Worm (Caenorhabditis elegans) whole organism, early embryonic: ENCODE results near the gene srbc-66.

Experiments
- B0310.2 ChIP-seq: sonication (generic microtip); optimal IDR thresholded peaks from 2 replicates; lab custom pipeline; 2016; ENCODE audit warnings: mild to moderate bottlenecking, missing genetic modification characterization, missing compliant biosample characterization
- F13C5.2 ChIP-seq: sonication (generic microtip); optimal IDR thresholded peaks from 2 replicates; lab custom pipeline; 2017; ENCODE audit warnings: mild to moderate bottlenecking, missing genetic modification characterization, inconsistent platforms, missing compliant biosample characterization
- aly-1 ChIP-seq: sonication (generic microtip); optimal IDR thresholded peaks from 2 replicates; lab custom pipeline; 2016; ENCODE audit warnings: missing genetic modification characterization, missing compliant biosample characterization
- ama-1 ChIP-seq: fragments of 150-350 bp; optimal IDR thresholded peaks from 2 replicates; lab custom pipeline; 2014
- ceh-13 ChIP-seq: fragments of 200-800 bp; sonication (Bioruptor generic); optimal IDR thresholded peaks from 2 replicates; lab custom pipeline; 2018; ENCODE audit warnings: mild to moderate bottlenecking, missing genetic modification characterization, missing compliant biosample characterization
- ceh-36 ChIP-seq: sonication (generic microtip); optimal IDR thresholded peaks from 2 replicates; lab custom pipeline; 2016; ENCODE audit warnings: missing genetic modification characterization, inconsistent platforms, missing compliant biosample characterization
- ets-7 ChIP-seq: sonication (generic microtip); optimal IDR thresholded peaks from 2 replicates; lab custom pipeline; 2016; ENCODE audit warnings: missing genotype, missing genetic modification characterization, missing compliant biosample characterization
- flt-1 ChIP-seq: fragments of 200-800 bp; sonication (Bioruptor generic); IDR thresholded peaks from 2 replicates; pipeline ENCODE4 v1.3.6; 2022; ENCODE audit warnings: missing genetic modification characterization, missing compliant biosample characterization
- hmbx-1 ChIP-seq: sonication (generic microtip); optimal IDR thresholded peaks from 2 replicates; lab custom pipeline; 2016; ENCODE audit warnings: mild to moderate bottlenecking, missing genetic modification characterization, missing compliant biosample characterization
- hmg-4 ChIP-seq: fragments of 200-800 bp; sonication (Bioruptor generic); optimal IDR thresholded peaks from 2 replicates; lab custom pipeline; 2018; ENCODE audit warnings: mild to moderate bottlenecking, missing genetic modification characterization, missing compliant biosample characterization
- hnd-1 ChIP-seq: sonication (generic microtip); optimal IDR thresholded peaks from 2 replicates; lab custom pipeline; 2016; ENCODE audit warnings: missing genetic modification characterization, missing compliant biosample characterization
- pes-1 ChIP-seq: fragments of 200-800 bp; sonication (Bioruptor generic); IDR thresholded peaks from 2 replicates; pipeline ENCODE4 v1.3.6; 2022; ENCODE audit warnings: missing genetic modification reagents, missing genetic modification characterization, missing compliant biosample characterization
- scrt-1 ChIP-seq: fragments of 200-800 bp; sonication (Bioruptor generic); IDR thresholded peaks from 2 replicates; pipeline ENCODE4 v1.3.6; 2022; ENCODE audit warnings: missing genetic modification characterization, missing compliant biosample characterization
- sea-1 ChIP-seq: fragments of 200-800 bp; sonication (Bioruptor generic); conservative IDR thresholded peaks from 2 replicates; pipeline ENCODE4 v1.3.6; 2022; ENCODE audit warnings: missing genetic modification characterization, missing compliant biosample characterization
- tbx-11 ChIP-seq: fragments of 200-800 bp; sonication (Bioruptor generic); IDR thresholded peaks from 2 replicates; pipeline ENCODE4 v1.3.6; 2022; ENCODE audit warnings: missing genetic modification characterization, missing compliant biosample characterization
- tbx-37 ChIP-seq: fragments of 200-800 bp; sonication (Bioruptor generic); conservative IDR thresholded peaks from 2 replicates; pipeline ENCODE4 v1.3.6; 2022; ENCODE audit warnings: missing genetic modification reagents, missing genetic modification characterization, missing compliant biosample characterization
- tra-4 ChIP-seq: sonication (generic microtip); optimal IDR thresholded peaks from 2 replicates; lab custom pipeline; 2017; ENCODE audit warnings: missing genetic modification characterization, missing compliant biosample characterization

srbc-66 gene

DNA sequence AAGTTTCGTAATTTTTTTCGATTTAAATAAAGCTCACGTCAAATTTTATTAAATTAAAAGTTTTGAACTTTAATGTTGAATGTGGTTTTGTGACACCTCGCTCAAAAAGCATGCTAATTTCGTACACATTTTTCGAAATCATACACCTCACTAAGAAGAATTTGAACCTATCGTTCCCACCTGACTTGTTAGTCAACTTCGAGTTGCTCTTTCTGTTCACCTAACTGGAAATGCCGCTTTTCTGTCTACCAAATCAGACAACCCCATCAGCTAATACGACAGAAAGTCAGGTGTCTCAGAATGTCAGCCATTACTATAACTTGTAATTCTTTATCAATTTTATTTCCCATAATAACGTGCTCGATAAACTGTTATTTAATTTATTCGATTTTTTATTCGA is at the start of gene srbc-66:
srbc-66 (plus strand) TSS at position 301 of the 400 bp plus-strand sequence.
- TF ChIP-seq scrt-1 (GFP tag; lab: Robert Waterston, UW) (no peak), flt-1 (no peak), sea-1 (GFP tag; lab: Robert Waterston, UW) (no peak), tbx-37 (GFP tag; lab: Robert Waterston, UW) (no peak), hnd-1 (tag; lab: Kevin White, UChicago) (no peak)

DNA sequence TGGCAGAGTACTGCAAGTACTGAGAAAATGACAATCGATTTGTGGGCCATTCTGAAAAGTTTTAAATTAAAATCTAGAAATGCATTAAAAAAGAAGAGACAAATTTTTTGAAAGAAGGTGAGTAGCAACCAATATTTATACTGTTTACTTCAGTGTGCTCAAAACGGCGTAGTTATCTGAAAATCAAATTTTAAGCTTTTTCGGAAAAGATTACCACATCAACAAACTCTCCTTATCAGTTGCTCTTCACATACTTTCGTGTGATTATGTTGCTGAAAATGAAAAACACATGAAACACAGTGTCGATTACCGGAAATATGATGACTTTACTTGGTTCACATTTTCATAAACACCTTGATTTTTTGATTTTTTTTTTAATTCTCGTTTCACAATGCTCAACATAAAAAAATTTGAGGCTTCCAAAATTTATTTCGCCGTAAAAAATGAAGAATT is 47.9 kb upstream of the srbc-66 start, which contains the start of gene lys-7:
lys-7 (minus strand) TSS at position 51 of the 453 bp plus-strand sequence.
- TF ChIP-seq hnd-1 (tag; lab: Kevin White, UChicago): no peak
- TF ChIP-seq hmbx-1 (tag; lab: Kevin White, UChicago): no peak
- TF ChIP-seq ama-1 (lab: Kevin White, UChicago): no peak
- TF ChIP-seq tra-4 (tag; lab: Kevin White, UChicago): no peak
- TF ChIP-seq tbx-37 (GFP tag; lab: Robert Waterston, UW): no peak
- TF ChIP-seq scrt-1 (GFP tag; lab: Robert Waterston, UW): no peak
- no peak for TF ChIP-seq ets-7 (tag; lab: Kevin White, UChicago)
- no peak for TF ChIP-seq pes-1 (GFP tag; lab: Robert Waterston, UW)
- no peak for TF ChIP-seq aly-1
- TF ChIP-seq tbx-11 (GFP tag; lab: Robert Waterston, UW): no peak
- TF ChIP-seq flt-1: no peak
- no peak for TF ChIP-seq B0310.2 (tag; lab: Kevin White, UChicago)
- TF ChIP-seq sea-1 (GFP tag; lab: Robert Waterston, UW): no peak
- TF ChIP-seq ceh-13: no peak
- no peak for TF ChIP-seq hmg-4 (GFP tag; lab: Kevin White, UChicago)
- TF ChIP-seq F13C5.2 (tag; lab: Kevin White, UChicago): no peak
- TF ChIP-seq ceh-36 (tag; lab: Kevin White, UChicago): no peak

DNA sequence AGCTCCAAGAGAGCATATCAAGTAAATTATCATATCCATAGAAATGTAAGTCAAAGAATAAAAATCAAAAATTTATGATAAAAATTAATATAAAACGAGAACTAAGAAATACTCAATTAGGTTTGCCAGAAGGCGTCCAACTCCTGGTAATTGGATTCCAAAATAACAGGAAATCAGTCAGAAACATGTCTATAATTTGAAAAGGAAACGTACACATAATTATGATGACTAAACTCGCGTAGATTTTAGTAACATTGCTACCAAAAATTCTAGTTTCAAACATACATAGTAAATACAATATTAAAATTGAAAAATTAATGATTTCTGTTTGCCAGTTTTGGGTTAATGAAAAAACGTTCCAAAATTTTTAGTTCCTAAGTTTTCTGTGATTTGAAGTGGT is 45.8 kb upstream of the srbc-66 start, which contains the start of gene srbc-33:
srbc-33 (minus strand) TSS at position 101 of the 400 bp plus-strand sequence.
- no peak for TF ChIP-seq tbx-37 (GFP tag; lab: Robert Waterston, UW)
- TF ChIP-seq sea-1 (GFP tag; lab: Robert Waterston, UW): no peak
- TF ChIP-seq ceh-13: no peak
- no peak for TF ChIP-seq F13C5.2 (tag; lab: Kevin White, UChicago)
- TF ChIP-seq hnd-1 (tag; lab: Kevin White, UChicago): no peak
- TF ChIP-seq pes-1 (GFP tag; lab: Robert Waterston, UW): no peak
- no peak for TF ChIP-seq aly-1
- TF ChIP-seq scrt-1 (GFP tag; lab: Robert Waterston, UW): no peak
- no peak for TF ChIP-seq ceh-36 (tag; lab: Kevin White, UChicago)
- no peak for TF ChIP-seq tra-4 (tag; lab: Kevin White, UChicago)
- no peak for TF ChIP-seq hmg-4 (GFP tag; lab: Kevin White, UChicago)
- no peak for TF ChIP-seq ama-1 (lab: Kevin White, UChicago)
- no peak for TF ChIP-seq ets-7 (tag; lab: Kevin White, UChicago)
- TF ChIP-seq flt-1: no peak
- no peak for TF ChIP-seq tbx-11 (GFP tag; lab: Robert Waterston, UW)
- no peak for TF ChIP-seq hmbx-1 (tag; lab: Kevin White, UChicago)
- no peak for TF ChIP-seq B0310.2 (tag; lab: Kevin White, UChicago)

DNA sequence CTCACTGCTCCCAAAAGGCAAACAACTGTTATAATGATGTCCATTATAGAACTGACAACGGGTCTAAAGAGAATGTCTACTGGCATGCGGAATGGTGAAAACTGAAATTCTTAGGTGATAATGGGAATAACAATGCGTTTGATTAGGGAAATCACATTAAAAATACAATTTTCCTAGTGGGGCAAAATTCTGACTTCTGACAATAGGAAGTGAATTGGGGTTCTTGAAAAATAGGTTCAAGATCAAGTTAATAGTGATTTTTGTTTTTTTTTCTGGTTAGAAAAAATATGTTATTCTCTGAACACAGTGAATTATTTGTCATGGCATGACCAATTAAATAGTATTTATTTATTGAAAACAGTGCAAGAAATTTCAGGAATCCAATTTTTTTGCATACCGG is 43.6 kb upstream of the srbc-66 start, which contains the start of gene srbc-32:
srbc-32 (minus strand) TSS at position 101 of the 400 bp plus-strand sequence.
- no peak for TF ChIP-seq tra-4 (tag; lab: Kevin White, UChicago)
- no peak for TF ChIP-seq aly-1
- no peak for TF ChIP-seq tbx-37 (GFP tag; lab: Robert Waterston, UW)
- TF ChIP-seq pes-1 (GFP tag; lab: Robert Waterston, UW): no peak
- TF ChIP-seq F13C5.2 (tag; lab: Kevin White, UChicago): no peak
- TF ChIP-seq hmg-4 (GFP tag; lab: Kevin White, UChicago): no peak
- no peak for TF ChIP-seq ceh-13
- TF ChIP-seq sea-1 (GFP tag; lab: Robert Waterston, UW): no peak
- no peak for TF ChIP-seq flt-1
- no peak for TF ChIP-seq hnd-1 (tag; lab: Kevin White, UChicago)
- no peak for TF ChIP-seq B0310.2 (tag; lab: Kevin White, UChicago)
- TF ChIP-seq scrt-1 (GFP tag; lab: Robert Waterston, UW): no peak
- TF ChIP-seq hmbx-1 (tag; lab: Kevin White, UChicago): no peak
- no peak for TF ChIP-seq tbx-11 (GFP tag; lab: Robert Waterston, UW)
- TF ChIP-seq ama-1 (lab: Kevin White, UChicago): no peak
- no peak for TF ChIP-seq ets-7 (tag; lab: Kevin White, UChicago)
- TF ChIP-seq ceh-36 (tag; lab: Kevin White, UChicago): no peak

DNA sequence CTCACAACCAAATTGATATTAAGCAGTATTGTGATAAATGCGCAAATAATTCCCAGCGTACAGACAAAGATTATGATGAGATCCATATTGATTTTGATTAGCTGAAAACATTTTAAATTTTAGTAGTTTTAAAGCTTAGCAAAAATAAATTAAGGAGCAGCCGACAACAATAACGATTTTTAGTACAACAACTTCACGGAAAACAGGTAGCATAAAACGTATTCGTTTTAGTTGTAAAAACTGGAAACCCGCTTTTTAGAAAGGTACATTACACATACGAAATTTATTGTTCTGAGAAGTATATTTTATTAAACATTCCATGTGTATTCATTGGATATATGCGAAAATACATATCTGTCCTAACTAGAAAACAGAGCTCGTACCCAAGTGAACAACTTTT is 40.1 kb upstream of the srbc-66 start, which contains the start of gene srbc-36:
srbc-36 (minus strand) TSS at position 101 of the 400 bp plus-strand sequence.
- TF ChIP-seq hmg-4 (GFP tag; lab: Kevin White, UChicago): no peak
- TF ChIP-seq tra-4 (tag; lab: Kevin White, UChicago): no peak
- no peak for TF ChIP-seq ceh-13

DNA sequence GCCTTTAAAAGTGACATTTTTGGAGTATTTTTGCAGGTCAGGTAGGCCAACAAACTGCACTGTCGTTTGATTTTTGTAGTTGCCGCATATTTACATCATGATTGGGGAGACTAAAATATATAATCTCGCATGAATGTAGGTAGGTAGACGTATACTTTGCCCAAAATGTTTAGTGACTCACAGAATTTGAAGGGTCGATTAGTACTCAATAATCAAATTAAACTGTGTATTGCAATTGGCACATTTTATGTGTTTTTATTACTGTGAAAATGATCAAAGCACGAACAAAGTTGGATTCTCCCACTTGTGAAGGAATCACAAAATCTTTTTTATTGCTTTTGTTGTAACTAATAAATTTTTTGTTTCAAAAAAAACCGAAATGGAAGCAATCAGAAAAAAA is 33.6 kb upstream of the srbc-66 start, which contains the start of gene C07G3.15:
C07G3.15 (minus strand) TSS at position 101 of the 400 bp plus-strand sequence.
- TF ChIP-seq F13C5.2 (tag; lab: Kevin White, UChicago) (no peak), B0310.2 (tag; lab: Kevin White, UChicago) (no peak), aly-1 (no peak), ets-7 (tag; lab: Kevin White, UChicago) (no peak), pes-1 (GFP tag; lab: Robert Waterston, UW) (no peak), hmg-4 (GFP tag; lab: Kevin White, UChicago) (no peak), scrt-1 (GFP tag; lab: Robert Waterston, UW) (no peak), flt-1 (no peak), hnd-1 (tag; lab: Kevin White, UChicago) (no peak), tbx-11 (GFP tag; lab: Robert Waterston, UW) (no peak)

DNA sequence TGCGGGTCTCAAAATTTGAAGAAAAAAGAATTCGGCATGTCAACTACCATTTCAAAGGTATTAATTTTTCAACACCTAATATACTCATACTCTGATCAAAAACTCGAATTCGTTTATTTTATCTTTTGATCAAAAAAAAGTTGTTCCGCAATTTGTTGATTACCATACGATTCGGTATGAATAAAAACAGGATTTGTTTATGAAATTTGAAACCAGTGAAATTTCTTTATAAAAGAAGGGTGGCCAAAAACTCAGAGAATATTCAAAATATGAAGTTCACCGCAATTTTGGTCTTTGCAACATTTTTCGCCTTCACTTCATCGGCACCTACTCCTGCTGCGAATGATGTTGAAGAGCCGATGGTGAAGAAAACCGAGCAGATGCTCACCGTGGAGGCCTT is 28.5 kb upstream of the srbc-66 start, which contains the start of the genes C07G3.8 and C07G3.10:
C07G3.8 (minus strand) TSS at position 101 of the 400 bp plus-strand sequence.
C07G3.10 (plus strand) TSS at position 270 of the 400 bp plus-strand sequence.
- no peak for TF ChIP-seq B0310.2 (tag; lab: Kevin White, UChicago)
- no peak for TF ChIP-seq tbx-11 (GFP tag; lab: Robert Waterston, UW)
